Worm (Caenorhabditis elegans) whole organism, early embryonic: Measurements from ENCODE around the gene srh-297.

Experiments
- ama-1 ChIP-seq: fragments of 150-350 bp; optimal IDR thresholded peaks from 2 replicates; lab custom pipeline; 2014
- ets-7 ChIP-seq: sonication (generic microtip); optimal IDR thresholded peaks from 2 replicates; lab custom pipeline; 2016; ENCODE audit warnings: missing genotype, missing genetic modification characterization, missing compliant biosample characterization
- hmbx-1 ChIP-seq: sonication (generic microtip); optimal IDR thresholded peaks from 2 replicates; lab custom pipeline; 2016; ENCODE audit warnings: mild to moderate bottlenecking, missing genetic modification characterization, missing compliant biosample characterization
- sea-1 ChIP-seq: fragments of 200-800 bp; sonication (Bioruptor generic); conservative IDR thresholded peaks from 2 replicates; pipeline ENCODE4 v1.3.6; 2022; ENCODE audit warnings: missing genetic modification characterization, missing compliant biosample characterization

DNA sequence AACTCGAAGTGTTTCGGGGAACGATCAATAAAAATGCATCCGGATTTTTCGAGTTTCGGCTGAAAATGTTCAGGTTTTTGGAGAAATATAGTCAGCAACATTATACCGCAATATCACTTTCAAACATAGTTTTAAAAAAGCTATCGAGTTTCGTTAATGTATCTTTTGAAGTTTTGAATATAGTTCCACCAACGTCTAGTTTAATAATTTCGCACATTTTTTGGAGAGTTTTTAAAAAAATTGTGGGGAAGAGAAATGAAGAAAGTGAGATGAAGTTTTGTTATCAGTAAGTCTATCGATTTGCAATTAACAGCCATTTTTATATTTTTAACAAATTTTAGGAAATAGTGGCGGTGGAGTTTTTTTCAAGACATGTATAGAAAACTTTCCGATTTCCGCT, 4.5 kb downstream of the srh-297 start, which contains the start of gene ZC239.17:
- TF ChIP-seq hmbx-1 (tag; lab: Kevin White, UChicago) (no peak), ama-1 (lab: Kevin White, UChicago) (no peak), sea-1 (GFP tag; lab: Robert Waterston, UW) (no peak), ets-7 (no peak)
